Fruit fly (Drosophila melanogaster) S2 (cell line): ENCODE results near the gene CG7806.

Experiments used
- CG8478 ChIP-seq: fragments of >200 bp; optimal IDR thresholded peaks from 2 replicates; lab custom pipeline; 2018
- CTCF ChIP-seq, 2 experiments: fragments of >200 bp; optimal IDR thresholded peaks; 2 replicates each; lab custom pipeline; 2018

The CG7806 gene

DNA sequence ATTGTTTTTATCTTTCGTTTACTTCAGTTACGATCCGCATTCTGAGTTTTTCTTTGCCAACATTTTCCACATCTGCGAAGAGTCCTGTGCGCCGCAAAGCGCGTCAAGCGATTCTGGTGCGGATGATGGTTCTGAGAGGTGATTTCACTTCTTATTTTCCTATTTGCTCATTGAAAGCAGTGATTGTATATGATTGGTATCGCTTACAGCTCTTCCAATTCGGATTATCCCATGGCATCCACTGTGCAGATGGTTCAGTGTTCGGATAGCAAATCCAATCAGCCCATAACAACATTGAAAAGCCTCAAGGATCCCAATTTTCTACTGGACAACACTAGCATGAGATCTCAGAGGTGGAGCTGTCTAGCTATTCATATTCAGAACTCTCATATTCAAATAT lies 6.6 kb upstream of the CG7806 start:
- no peak for TF ChIP-seq CG8478
- TF ChIP-seq CTCF (optimal IDR thresholded peaks at IDR 0.05; lab: Kevin White, UChicago), result no peak

DNA sequence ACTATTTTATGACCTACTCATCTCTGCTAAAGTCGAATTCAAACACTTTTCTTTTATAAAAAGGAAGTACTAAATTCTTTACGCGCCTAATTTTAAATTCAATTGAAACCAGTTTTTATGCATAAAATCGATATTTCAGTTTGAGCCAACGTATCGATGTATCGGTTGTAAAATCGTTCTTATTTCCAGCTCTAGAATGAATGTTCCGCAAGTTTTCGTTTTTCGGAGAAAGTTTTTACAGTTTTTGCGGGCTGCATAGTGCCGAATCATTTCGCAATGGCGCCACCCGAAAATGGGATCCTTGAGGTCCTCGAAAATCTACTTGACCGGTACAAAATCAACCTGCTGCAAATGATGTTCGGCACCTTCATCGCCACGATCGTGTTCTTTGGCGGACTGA lies 5.8 kb upstream of the CG7806 start, which contains the start of gene CG7840:
CG7840 (plus strand) TSS at position 178 of the 400 bp plus-strand sequence.
- no peak for TF ChIP-seq CTCF (optimal IDR thresholded peaks at IDR 0.05; lab: Kevin White, UChicago)
- no peak for TF ChIP-seq CG8478

DNA sequence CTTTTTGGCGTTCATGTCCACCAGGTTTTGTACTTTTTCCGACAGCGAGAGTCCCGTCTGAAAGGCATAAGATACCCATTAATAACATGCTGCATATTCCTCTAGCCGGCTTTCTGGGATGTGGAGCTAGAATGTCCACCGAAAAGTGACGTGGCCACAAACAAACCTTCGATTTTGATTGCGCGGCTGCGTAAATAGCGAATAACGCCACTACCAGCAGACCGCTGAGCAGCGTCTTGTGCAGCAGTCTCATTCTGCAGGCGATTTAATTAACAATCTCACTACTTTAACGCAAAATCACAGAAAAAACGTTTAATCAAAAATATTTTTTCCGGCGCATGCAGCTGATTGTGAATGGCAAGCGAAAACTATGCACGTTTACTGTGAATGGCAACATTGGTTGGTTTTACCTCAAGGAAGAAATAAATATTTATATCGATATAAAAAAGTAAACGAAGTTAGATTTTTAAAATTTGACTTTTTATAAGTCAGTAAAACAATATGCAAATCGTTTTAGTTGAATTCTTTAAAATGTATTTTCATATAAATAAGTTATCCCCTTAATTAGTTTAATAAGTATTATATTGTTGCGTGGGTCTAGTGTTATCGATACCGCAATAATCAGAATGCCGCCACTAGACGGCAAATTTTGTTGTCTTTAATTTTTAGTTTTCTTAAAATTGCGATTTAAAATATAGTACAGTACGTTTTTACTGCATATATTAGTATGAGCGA lies 3.2 kb upstream of the CG7806 start, which contains the start of the genes Ostgamma and Mettl14:
Ostgamma (minus strand) TSS at position 376 of the 735 bp plus-strand sequence.
Mettl14 (plus strand) TSS at position 611 of the 735 bp plus-strand sequence.
- TF ChIP-seq CG8478, result no peak
- no peak for TF ChIP-seq CTCF (optimal IDR thresholded peaks at IDR 0.05; lab: Kevin White, UChicago)

DNA sequence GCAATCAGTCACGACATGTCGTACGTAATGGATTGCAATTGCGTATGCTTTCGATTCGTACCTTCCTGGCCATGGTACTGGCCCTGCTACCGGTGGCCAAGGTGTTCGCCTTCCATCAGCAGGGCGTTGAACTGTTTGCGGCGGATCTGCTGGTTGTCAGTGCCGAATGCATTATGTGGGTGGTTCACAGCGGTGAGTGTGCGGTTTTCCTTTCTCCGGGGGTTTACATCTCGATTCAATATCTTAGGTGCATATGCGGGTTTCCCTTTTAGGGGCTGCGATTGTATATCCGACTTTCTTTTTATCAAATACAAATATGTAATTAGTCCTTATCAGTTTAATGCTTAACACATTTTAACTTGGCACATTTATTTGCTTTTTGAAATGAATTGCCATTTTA lies 542 bp downstream of the CG7806 start:
- TF ChIP-seq CG8478 (no peak), CTCF (optimal IDR thresholded peaks at IDR 0.05; lab: Kevin White, UChicago) (no peak)

DNA sequence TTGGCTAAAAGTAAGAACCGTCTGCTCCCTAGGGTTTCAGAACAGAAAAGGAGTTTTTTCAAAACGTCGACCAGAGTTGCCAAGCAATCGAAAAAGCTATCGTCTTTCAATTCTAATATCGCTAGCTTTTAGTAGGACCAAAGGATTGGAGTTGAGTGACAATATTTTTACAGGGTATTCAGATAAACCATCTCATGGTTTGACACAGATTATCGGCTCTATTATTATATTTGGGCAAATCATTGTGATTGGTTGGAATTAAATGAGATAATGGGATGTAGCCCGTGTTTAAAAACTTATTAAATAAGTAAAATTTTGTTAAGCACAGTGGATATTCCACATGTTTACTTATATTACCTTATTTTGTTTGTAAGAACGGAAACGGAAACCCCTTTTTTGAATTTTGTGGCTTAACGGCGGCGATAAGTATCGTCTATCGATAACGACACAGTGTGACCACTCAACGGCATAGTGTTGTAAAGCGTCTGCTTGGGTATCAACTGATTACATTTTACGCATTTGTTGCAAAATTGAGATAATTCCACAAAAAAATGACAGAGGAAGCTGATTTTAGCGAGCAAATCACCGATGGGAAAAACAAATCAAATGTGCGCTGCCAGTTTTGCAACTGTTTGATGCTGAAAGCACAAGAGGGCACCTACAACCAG lies 8.8 kb downstream of the CG7806 start, which contains the start of the genes mtsh and strat:
mtsh (minus strand) TSS at position 51 of the 668 bp plus-strand sequence.
strat (plus strand) TSS at position 471 of the 668 bp plus-strand sequence.
- no peak for TF ChIP-seq CTCF (optimal IDR thresholded peaks at IDR 0.05; lab: Kevin White, UChicago)
- TF ChIP-seq CG8478, result no peak

DNA sequence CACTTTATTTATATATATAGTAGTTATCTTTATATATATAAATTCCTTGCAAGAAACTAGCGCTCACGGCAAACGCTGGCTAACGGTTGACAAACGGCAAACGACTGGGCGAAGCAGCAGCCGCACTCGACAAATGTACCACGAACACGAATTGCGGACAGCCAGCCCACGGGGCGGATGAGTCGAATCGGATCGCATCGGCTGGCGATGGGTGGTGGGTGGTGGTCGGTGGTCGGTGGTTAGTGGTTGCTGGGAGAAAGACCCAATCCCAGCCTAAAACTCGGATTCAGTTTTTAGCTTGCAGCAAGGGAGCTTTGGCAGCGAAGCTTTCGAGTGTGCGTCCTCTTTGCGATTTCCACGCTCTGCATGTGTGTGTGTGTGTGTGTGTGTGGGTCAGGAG lies 14.0 kb downstream of the CG7806 start, which contains the start of gene CG7781:
CG7781 (minus strand) TSS at position 260 of the 400 bp plus-strand sequence.
- no peak for TF ChIP-seq CTCF (optimal IDR thresholded peaks at IDR 0.05; lab: Kevin White, UChicago)

DNA sequence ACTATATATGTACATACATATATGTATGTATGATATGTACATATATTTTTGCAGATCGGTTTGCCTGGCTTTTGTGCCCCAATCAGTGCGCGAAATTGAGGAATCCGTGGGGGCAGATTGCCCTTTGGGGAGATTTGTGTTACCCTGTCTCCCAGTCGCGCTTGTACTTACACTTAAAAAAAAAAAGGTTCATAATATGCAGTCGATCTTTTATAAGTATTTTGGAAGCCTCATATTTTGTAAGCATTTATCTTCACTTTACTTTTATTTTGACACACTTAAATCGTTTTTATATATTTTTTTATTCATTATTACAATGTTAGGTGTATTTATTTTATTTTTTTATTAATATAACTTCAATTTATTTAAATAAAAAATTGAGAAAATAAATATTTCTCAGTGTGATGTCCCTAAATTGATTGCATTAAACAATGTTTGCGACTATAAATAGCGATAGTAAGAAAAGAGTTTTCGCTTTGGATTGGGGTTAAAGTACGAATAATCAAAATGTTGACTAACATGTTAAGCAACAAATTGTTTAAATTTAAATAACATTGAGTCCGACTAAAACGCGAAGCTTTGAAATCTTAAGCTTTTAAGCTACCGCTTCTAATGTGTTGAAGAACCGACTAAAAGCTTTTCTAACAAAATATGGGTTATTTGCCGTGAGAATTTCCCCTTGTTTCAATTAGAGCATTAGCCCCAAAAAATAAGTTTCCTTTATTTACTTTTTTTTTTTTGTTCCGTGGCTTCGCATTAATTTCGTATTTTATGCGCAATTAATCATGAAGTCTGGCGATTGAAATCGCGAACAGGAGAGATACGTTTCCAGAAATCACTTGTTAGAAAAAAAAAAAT lies 15.4 kb downstream of the CG7806 start:
- TF ChIP-seq CG8478 (no peak), CTCF (optimal IDR thresholded peaks at IDR 0.05; lab: Kevin White, UChicago) (no peak)

DNA sequence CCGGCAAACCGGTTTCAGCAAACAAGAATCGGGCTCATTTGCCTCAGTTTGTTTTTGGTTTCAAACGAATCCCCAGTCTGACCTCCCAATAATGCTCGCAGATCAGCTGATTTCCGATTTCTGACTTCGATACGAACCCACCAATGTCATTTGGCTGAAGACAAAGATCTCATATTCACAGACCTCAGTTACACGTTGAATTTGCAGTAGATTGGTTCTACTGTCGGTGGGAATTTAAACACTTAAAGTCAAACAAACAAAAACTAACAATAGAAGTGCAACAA lies 16.0 kb downstream of the CG7806 start, which contains the start of gene CG14275:
CG14275 (plus strand) TSS at position 185 of the 284 bp plus-strand sequence.
- TF ChIP-seq CTCF (optimal IDR thresholded peaks at IDR 0.05; lab: Kevin White, UChicago), result no peak
- no peak for TF ChIP-seq CG8478

DNA sequence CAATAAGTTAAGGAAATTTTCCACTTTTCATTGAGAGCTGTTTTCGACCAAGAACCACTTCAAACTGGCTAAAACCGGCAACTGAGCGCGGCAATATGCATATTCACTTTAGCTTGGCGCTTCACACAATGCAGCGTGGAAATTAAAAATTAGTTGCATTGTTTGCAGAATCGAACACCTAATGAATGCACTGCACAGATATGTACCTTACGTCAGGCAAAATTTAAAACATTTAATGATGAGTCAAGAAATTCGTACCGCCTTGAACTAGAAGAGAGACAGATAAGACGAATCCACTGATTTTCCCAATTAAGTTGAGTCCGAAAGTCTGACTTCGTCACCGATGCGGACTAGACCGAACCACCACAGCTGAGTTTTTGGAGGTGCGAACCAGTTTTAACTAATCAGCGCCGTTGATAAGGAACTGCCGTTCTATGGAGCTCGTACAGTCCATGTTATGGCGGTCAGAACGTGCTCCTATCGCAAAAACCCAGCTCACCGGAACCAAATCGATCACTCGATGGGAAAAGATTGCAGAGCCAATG lies 16.7 kb downstream of the CG7806 start:
- no peak for TF ChIP-seq CTCF (optimal IDR thresholded peaks at IDR 0.05; lab: Kevin White, UChicago)
- TF ChIP-seq CG8478, result no peak

DNA sequence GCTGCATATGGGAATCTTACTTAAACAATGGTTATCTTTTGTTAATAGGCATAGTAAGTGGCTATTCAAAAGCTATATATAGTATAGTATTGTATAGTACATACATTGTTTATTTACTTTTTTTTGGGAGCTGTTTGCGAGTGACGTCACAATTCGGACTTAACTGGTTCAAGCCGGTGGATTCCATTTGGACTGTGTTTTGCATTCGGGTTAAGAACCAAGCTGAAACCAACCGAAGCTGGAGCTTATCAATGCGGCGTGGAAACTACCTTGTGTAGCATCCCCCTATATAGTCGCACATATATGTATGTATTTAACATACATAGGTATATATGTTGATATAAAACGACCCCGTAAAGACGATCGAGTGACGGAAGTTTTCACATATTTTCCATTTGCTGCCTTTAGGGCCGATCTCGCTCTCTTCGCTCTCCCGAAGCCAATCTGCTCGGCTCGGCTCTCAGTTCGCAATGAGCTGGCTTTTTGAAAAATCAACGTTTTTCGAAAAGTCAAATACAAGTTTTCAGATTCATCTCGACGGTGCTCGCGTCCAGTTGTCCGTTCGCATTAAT lies 17.4 kb downstream of the CG7806 start:
- TF ChIP-seq CTCF (optimal IDR thresholded peaks at IDR 0.05; lab: Kevin White, UChicago) (no peak), CG8478 (no peak)

DNA sequence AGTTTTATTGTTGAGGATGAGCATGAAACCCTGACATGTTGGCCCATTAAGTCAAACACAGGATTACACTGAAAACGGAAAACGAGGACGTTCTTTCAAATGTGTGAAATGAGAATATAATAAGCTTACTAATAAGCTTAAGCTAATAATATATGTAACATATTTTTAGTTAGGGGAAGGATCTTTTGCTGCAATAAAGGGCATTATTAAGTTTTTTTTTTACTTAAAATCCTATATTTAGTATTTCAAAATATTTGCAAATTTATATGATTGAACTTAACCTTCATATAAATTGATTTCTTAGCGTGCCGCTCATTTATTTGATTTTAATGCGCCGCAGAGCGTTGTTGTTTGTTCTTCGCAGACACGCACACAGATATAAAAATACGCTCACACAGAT lies 22.0 kb downstream of the CG7806 start:
- TF ChIP-seq CTCF (optimal IDR thresholded peaks at IDR 0.05; lab: Kevin White, UChicago), result no peak
- TF ChIP-seq CG8478, result no peak

DNA sequence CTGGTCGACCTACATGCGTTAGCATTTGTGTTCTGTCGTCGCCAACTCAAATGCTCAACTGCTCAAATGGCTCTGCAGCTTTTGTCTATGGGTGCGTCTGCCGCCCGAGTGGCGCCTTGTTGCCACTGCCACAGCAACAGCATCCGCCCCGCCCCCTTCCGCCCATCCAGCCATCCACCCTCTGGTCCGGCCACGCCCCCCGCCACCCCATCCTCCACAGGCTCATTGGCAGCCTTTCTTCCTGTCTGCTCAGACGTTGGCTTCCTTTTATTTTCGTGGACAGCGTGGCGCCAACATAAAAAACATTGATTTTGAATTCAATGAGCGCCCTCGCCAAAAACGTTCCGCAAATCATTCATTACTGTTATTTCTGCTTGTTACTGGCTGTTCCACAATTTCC lies 22.4 kb downstream of the CG7806 start:
- no peak for TF ChIP-seq CTCF (optimal IDR thresholded peaks at IDR 0.05; lab: Kevin White, UChicago)
- TF ChIP-seq CG8478, result no peak

DNA sequence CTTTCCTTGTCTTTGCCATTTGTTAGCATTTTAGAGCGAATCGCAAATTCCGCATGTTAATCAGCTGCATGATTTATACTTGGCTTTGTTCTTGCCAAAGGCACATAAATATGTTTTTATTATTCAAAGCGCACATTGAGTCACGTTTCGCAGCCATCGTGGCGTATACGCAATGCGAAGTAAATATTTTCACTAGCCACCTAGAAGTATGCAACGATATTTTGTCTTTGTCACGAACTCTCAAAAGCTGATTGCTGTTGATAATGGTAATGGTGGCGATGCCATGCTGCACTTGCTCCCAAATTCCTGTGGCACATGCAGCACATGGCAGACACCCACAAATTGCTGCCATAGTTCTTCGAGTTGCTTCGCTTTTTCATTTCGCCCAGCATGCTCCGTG lies 23.5 kb downstream of the CG7806 start:
- TF ChIP-seq CTCF (optimal IDR thresholded peaks at IDR 0.05; lab: Kevin White, UChicago), result no peak
- no peak for TF ChIP-seq CG8478

DNA sequence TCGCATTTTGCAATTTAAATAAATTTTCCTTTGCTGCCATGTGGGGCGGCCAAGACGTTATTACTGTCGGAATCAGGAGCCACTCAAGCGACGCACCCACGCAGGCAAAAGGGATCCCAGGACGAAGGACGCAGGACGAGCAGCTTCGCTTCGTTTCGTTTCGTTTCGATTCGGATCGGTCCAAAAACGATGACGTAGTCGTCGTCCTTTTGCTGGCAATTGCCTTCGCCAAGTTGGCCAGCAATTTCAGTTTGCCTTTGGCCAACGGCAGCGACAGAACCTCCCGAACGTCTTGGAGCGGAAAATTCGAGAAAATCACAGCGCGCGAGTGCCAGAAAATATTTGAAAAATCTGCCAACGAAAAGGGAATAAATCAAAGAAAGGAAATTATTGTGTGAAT lies 26.8 kb downstream of the CG7806 start, which contains the start of gene witty:
witty (plus strand) TSS at position 249 of the 400 bp plus-strand sequence.
- no peak for TF ChIP-seq CG8478
- no peak for TF ChIP-seq CTCF (optimal IDR thresholded peaks at IDR 0.05; lab: Kevin White, UChicago)
